Fruit fly (Drosophila melanogaster): ENCODE measurements around the gene CG11069.

CG11069 gene

DNA sequence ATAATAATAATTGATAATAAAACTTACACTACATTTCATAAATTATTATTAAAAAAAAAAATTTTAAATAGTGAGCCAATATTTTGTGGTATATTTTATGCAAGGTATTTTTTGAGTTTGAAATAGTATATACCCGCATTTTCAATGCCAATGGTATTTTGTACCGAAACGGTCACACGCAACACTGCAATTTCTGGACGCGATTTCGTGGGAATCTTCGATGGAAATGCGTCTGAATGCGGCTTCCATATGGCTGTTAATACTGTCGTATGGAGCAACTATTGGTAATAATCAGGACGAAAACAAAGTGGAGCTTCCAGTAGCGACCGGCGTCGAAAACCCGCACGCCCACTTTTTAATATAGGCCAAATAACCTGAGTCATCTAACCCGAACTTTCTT, 43.1 kb upstream of the CG11069 start, which contains the start of gene Nct (continued):
- TF ChIP-seq MESR4 (GFP tag; optimal IDR thresholded peaks at IDR 0.05) (peak; percentile 68), disco-r (GFP tag; optimal IDR thresholded peaks at IDR 0.05) (no peak), bbx (GFP tag; IDR thresholded peaks at IDR 0.05; ENCODE audit: partially characterized antibody) (0 out of 2 replicates have a peak, but pooled peaks have one; percentile 11), CG13123 (GFP tag; optimal IDR thresholded peaks at IDR 0.05) (no peak), CG9797 (GFP tag; optimal IDR thresholded peaks at IDR 0.05) (peak; percentile 72), lab (GFP tag; optimal IDR thresholded peaks at IDR 0.05) (no peak), CG17568 (GFP tag; optimal IDR thresholded peaks at IDR 0.05) (no peak), CG11247 (GFP tag; IDR thresholded peaks at IDR 0.05) (no peak), NK7.1 (GFP tag; optimal IDR thresholded peaks at IDR 0.05) (no peak), CG8281 (tag; optimal IDR thresholded peaks at IDR 0.05) (no peak), phol (tag; optimal IDR thresholded peaks at IDR 0.05) (no peak), CG7271 (tag; optimal IDR thresholded peaks at IDR 0.05) (no peak), gcm2 (GFP tag; optimal IDR thresholded peaks at IDR 0.05) (no peak), CG42726 (GFP tag; IDR thresholded peaks at IDR 0.05; ENCODE audit: partially characterized antibody) (no peak), CG32767 (GFP tag; IDR thresholded peaks at IDR 0.05) (no peak)

DNA sequence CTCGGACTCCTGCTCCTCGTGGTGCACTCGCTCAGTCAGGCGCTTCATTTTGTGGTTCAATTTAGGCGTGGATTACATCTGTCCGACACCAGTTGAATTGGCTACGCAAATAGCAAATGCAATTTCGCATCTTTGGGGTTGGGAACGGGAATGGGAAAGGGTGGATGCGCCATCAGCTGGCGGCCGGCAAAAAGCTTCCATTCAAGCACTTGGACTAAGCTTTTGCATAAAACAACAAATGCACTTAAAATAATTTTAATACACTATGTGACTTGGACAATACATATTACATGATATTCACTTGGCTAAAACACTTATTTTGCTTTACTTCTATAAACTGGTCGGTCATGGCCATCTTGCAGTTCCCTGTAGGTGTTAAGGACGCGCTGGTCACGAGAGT, 38.4 kb upstream of the CG11069 start, which contains the start of gene HDAC11:
Gene HDAC11, minus strand, starts transcription at position 101 of the 400 bp plus-strand sequence.
- TF ChIP-seq CG42726 (GFP tag; IDR thresholded peaks at IDR 0.05; ENCODE audit: partially characterized antibody) (no peak), ato (GFP tag; IDR thresholded peaks at IDR 0.05; ENCODE audit: partially characterized antibody) (no peak), kni (GFP tag; optimal IDR thresholded peaks at IDR 0.05) (no peak), CG3281 (GFP tag; optimal IDR thresholded peaks at IDR 0.05) (no peak)

DNA sequence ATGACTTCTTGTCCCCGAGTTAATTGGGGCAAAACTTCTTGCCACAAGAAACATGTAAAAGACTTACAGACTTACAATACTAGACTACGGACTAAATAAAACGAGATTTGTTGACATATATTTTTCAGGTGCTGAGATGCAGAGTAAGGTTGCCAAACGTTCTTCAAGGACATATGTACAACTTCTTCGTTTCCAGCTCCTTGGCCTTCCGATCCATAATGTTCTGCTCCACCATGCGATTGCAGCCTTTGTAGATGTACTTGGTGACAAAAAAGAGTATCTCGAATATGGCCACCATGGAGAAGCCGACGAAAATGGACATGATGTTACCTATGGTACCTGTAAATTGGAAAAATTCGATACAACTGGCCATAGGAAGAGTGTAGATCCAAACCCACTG, 37.1 kb upstream of the CG11069 start, which contains the start of gene CAH4:
Gene CAH4, minus strand, starts transcription at position 101 of the 400 bp plus-strand sequence.
- TF ChIP-seq Dek (tag; optimal IDR thresholded peaks at IDR 0.05) (no peak), CG11696 (GFP tag; IDR thresholded peaks at IDR 0.05) (no peak), CG9609 (GFP tag; optimal IDR thresholded peaks at IDR 0.05) (no peak), CG3163 (GFP tag; optimal IDR thresholded peaks at IDR 0.05) (no peak), lilli (GFP tag; optimal IDR thresholded peaks at IDR 0.05) (no peak), lola (GFP tag; optimal IDR thresholded peaks at IDR 0.05) (no peak), BEAF-32 (GFP tag; optimal IDR thresholded peaks at IDR 0.05) (no peak), klu (GFP tag; IDR thresholded peaks at IDR 0.05) (no peak), CG5180 (GFP tag; optimal IDR thresholded peaks at IDR 0.05) (no peak), CG30020 (tag; optimal IDR thresholded peaks at IDR 0.05) (no peak), CG17568 (GFP tag; optimal IDR thresholded peaks at IDR 0.05) (no peak), Tbp (GFP tag; optimal IDR thresholded peaks at IDR 0.05) (no peak), CG11398 (GFP tag; optimal IDR thresholded peaks at IDR 0.05) (no peak), oc (tag; optimal IDR thresholded peaks at IDR 0.05) (no peak)

DNA sequence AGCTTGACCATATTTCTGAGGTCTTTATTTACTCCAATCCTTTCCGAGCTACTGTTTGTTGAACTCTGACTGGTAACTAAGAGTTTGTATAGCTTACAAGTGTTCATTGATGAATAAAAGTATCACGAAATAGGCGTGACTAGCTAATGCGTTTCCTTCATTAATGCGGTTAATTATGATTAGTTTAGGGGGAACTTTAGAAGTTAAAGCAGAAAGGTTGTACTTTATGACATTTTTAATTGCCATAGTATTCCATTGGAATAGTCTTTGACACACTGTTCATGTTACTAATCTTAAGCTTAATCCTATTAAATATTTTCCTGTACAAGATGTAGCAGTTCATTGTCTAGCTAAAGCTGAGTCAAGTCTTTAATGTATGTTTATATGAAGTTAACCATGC, 34.8 kb upstream of the CG11069 start, which contains the start of gene ppk22:
Gene ppk22, minus strand, starts transcription at position 101 of the 400 bp plus-strand sequence.
- TF ChIP-seq Aef1 (GFP tag; IDR thresholded peaks at IDR 0.05) = no peak
- no peak for TF ChIP-seq Dek (tag; optimal IDR thresholded peaks at IDR 0.05)

DNA sequence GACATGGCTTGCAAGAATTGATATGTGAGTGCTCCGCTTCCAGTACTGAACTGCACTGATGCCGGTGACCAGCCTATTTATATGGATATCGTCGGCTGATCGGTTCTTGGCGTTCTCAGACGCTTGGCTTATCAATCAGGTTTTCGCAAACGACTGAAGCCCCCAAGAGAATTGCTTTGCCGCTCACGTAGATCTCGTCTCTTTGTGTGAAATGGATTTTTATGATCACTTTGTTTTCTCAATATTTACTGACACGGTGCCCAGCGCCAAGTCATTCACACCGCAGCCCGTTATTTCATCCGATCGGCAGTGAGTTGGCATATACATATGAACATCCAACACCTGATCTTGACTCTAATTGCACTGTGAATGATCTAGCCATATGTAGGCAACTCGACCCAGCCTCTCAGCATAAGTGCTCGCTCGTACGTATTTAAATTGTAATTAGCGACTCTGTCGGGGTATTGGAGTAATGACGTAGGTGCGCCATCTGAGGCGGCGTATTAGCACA, 34.2 kb upstream of the CG11069 start, which contains the start of gene CG13639:
Gene CG13639, minus strand, starts transcription at position 51 of the 511 bp plus-strand sequence.
- TF ChIP-seq Nf-YC (tag; optimal IDR thresholded peaks at IDR 0.05) (no peak), Max (GFP tag; optimal IDR thresholded peaks at IDR 0.05) (no peak), hkb (optimal IDR thresholded peaks at IDR 0.05) (no peak), hkb (GFP tag; IDR thresholded peaks at IDR 0.05) (no peak), CG11093 (GFP tag; IDR thresholded peaks at IDR 0.05) (no peak), slp2 (GFP tag; optimal IDR thresholded peaks at IDR 0.05) (no peak), chinmo (GFP tag; IDR thresholded peaks at IDR 0.05; ENCODE audit: partially characterized antibody) (0 out of 4 replicates have a peak, but pooled peaks have one; percentile 48), CG12942 (GFP tag; optimal IDR thresholded peaks at IDR 0.05) (no peak), row (GFP tag; IDR thresholded peaks at IDR 0.05) (0 out of 3 replicates have a peak, but pooled peaks have one; percentile 34), ase (GFP tag; IDR thresholded peaks at IDR 0.05) (no peak), CG14441 (GFP tag; IDR thresholded peaks at IDR 0.05) (0 out of 2 replicates have a peak, but pooled peaks have one; percentile 5), Xbp1 (GFP tag; optimal IDR thresholded peaks at IDR 0.05) (no peak)
